Fruit fly (Drosophila melanogaster) Kc167 (cell line): ENCODE data around the gene CG2258.

Experiments used
- Myc ChIP-seq: fragments of >200 bp; optimal IDR thresholded peaks from 2 replicates; lab custom pipeline; 2017; ENCODE audit warnings: missing external identifiers
- Sin3A ChIP-seq: fragments of >200 bp; optimal IDR thresholded peaks from 2 replicates; lab custom pipeline; 2018; ENCODE audit warnings: missing external identifiers
- h ChIP-seq: fragments of >200 bp; optimal IDR thresholded peaks from 3 replicates; lab custom pipeline; 2018; ENCODE audit warnings: missing external identifiers
- insv ChIP-seq: fragments of >200 bp; optimal IDR thresholded peaks from 3 replicates; lab custom pipeline; 2018; ENCODE audit warnings: missing external identifiers
- psq ChIP-seq: fragments of >200 bp; optimal IDR thresholded peaks from 2 replicates; lab custom pipeline; 2017; ENCODE audit warnings: missing external identifiers
- ttk ChIP-seq: sonication (Bioruptor generic); optimal IDR thresholded peaks from 2 replicates; lab custom pipeline; 2017; ENCODE audit warnings: missing external identifiers

CG2258 gene

dm6 chrX:8131693-8132313 is 29.9 kb upstream of the CG2258 start, which contains the start of gene CG10958:
TSS of gene CG10958 (plus strand) at chrX:8132285.
- no peak for TF ChIP-seq Myc (lab: Kevin White, UChicago)
- TF ChIP-seq Sin3A (lab: Kevin White, UChicago) = no peak
- no peak for TF ChIP-seq insv (lab: Kevin White, UChicago)
- no peak for TF ChIP-seq ttk

dm6 chrX:8129204-8129997 is 27.5 kb upstream of the CG2258 start, which contains the start of gene CG2116:
TSS of gene CG2116 (plus strand) at chrX:8129812.
- TF ChIP-seq psq (lab: Kevin White, UChicago) (no peak), insv (lab: Kevin White, UChicago) (no peak), ttk (no peak), h (lab: Kevin White, UChicago) (no peak), Myc (lab: Kevin White, UChicago) (no peak), Sin3A (lab: Kevin White, UChicago) (no peak)

- TF ChIP-seq ttk (no peak), h (lab: Kevin White, UChicago) (no peak), Sin3A (lab: Kevin White, UChicago) (no peak), insv (lab: Kevin White, UChicago) (no peak), psq (lab: Kevin White, UChicago) (no peak), Myc (lab: Kevin White, UChicago) (no peak)
Observed at dm6 chrX:8128133-8128532, 26.2 kb upstream of the CG2258 start.

- TF ChIP-seq Sin3A (lab: Kevin White, UChicago) = no peak
- TF ChIP-seq psq (lab: Kevin White, UChicago) = no peak
- no peak for TF ChIP-seq Myc (lab: Kevin White, UChicago)
- no peak for TF ChIP-seq insv (lab: Kevin White, UChicago)
- TF ChIP-seq h (lab: Kevin White, UChicago) = no peak
- no peak for TF ChIP-seq ttk
Observed at dm6 chrX:8126149-8126548, 24.3 kb upstream of the CG2258 start.

- TF ChIP-seq psq (lab: Kevin White, UChicago) (no peak), insv (lab: Kevin White, UChicago) (no peak), Myc (lab: Kevin White, UChicago) (no peak), ttk (no peak), Sin3A (lab: Kevin White, UChicago) (no peak)
Observed at dm6 chrX:8125224-8125649, 23.3 kb upstream of the CG2258 start.

- TF ChIP-seq Sin3A (lab: Kevin White, UChicago) (no peak), Myc (lab: Kevin White, UChicago) (no peak), psq (lab: Kevin White, UChicago) (no peak), ttk (no peak), insv (lab: Kevin White, UChicago) (no peak), h (lab: Kevin White, UChicago) (no peak)
Observed at dm6 chrX:8122834-8123233, 20.9 kb upstream of the CG2258 start.

dm6 chrX:8120939-8121338 is 19.0 kb upstream of the CG2258 start, which contains the start of gene CG2260:
TSS of gene CG2260 (minus strand) at chrX:8121147.
- TF ChIP-seq Myc (lab: Kevin White, UChicago) = no peak
- no peak for TF ChIP-seq insv (lab: Kevin White, UChicago)
- TF ChIP-seq Sin3A (lab: Kevin White, UChicago) = no peak
- TF ChIP-seq ttk = no peak
- no peak for TF ChIP-seq h (lab: Kevin White, UChicago)
- TF ChIP-seq psq (lab: Kevin White, UChicago) = no peak

- no peak for TF ChIP-seq psq (lab: Kevin White, UChicago)
- no peak for TF ChIP-seq Sin3A (lab: Kevin White, UChicago)
- no peak for TF ChIP-seq h (lab: Kevin White, UChicago)
- no peak for TF ChIP-seq Myc (lab: Kevin White, UChicago)
- no peak for TF ChIP-seq ttk
- no peak for TF ChIP-seq insv (lab: Kevin White, UChicago)
Observed at dm6 chrX:8116813-8117212, 14.9 kb upstream of the CG2258 start, which contains the start of gene CG1575. TSS of gene CG1575 (plus strand) at chrX:8117012.

dm6 chrX:8115717-8116311 is 13.9 kb upstream of the CG2258 start, which contains the start of gene Gclc:
TSS of gene Gclc (minus strand) at chrX:8116147.
- TF ChIP-seq Sin3A (lab: Kevin White, UChicago) (no peak), psq (lab: Kevin White, UChicago) (no peak), insv (lab: Kevin White, UChicago) (no peak), h (lab: Kevin White, UChicago) (no peak), ttk (no peak), Myc (lab: Kevin White, UChicago) (no peak)

dm6 chrX:8115343-8115676 is 13.4 kb upstream of the CG2258 start:
- no peak for TF ChIP-seq Myc (lab: Kevin White, UChicago)
- TF ChIP-seq psq (lab: Kevin White, UChicago) = no peak

dm6 chrX:8114476-8115342 is 12.8 kb upstream of the CG2258 start:
- TF ChIP-seq psq (lab: Kevin White, UChicago) (no peak), insv (lab: Kevin White, UChicago) (no peak), ttk (no peak)
